Worm (Caenorhabditis elegans) whole organism, late embryonic: ENCODE results near the gene dnj-25.

Source experiments
- C08G9.2 ChIP-seq: sonication (generic microtip); optimal IDR thresholded peaks from 2 replicates; lab custom pipeline; 2016; ENCODE audit warnings: mild to moderate bottlenecking, missing genetic modification characterization, moderate library complexity, missing compliant biosample characterization
- F13H6.1 ChIP-seq: sonication (generic microtip); optimal IDR thresholded peaks from 2 replicates; lab custom pipeline; 2016; ENCODE audit warnings: missing genetic modification characterization, missing compliant biosample characterization
- K02D7.2 ChIP-seq: sonication (generic microtip); optimal IDR thresholded peaks from 2 replicates; lab custom pipeline; 2017; ENCODE audit warnings: mild to moderate bottlenecking, missing genetic modification characterization, missing compliant biosample characterization
- K09A11.1 ChIP-seq: sonication (generic microtip); optimal IDR thresholded peaks from 2 replicates; lab custom pipeline; 2017; ENCODE audit warnings: antibody characterized with exemption, mild to moderate bottlenecking, missing genetic modification characterization, missing compliant biosample characterization; ENCODE audit not compliant: insufficient read depth
- ceh-14 ChIP-seq: sonication (generic microtip); optimal IDR thresholded peaks from 2 replicates; lab custom pipeline; 2016; ENCODE audit warnings: missing genotype, missing genetic modification characterization, missing compliant biosample characterization
- ceh-18 ChIP-seq: sonication (generic microtip); optimal IDR thresholded peaks from 2 replicates; lab custom pipeline; 2016; ENCODE audit warnings: missing genetic modification characterization, missing compliant biosample characterization
- ceh-19 ChIP-seq: fragments of 200-800 bp; sonication (Bioruptor generic); optimal IDR thresholded peaks from 2 replicates; lab custom pipeline; 2018; ENCODE audit warnings: mild to moderate bottlenecking, missing genetic modification characterization, missing compliant biosample characterization
- ceh-31 ChIP-seq: sonication (generic microtip); optimal IDR thresholded peaks from 2 replicates; lab custom pipeline; 2016; ENCODE audit warnings: missing genetic modification characterization, missing compliant biosample characterization
- ceh-34 ChIP-seq: sonication (generic microtip); optimal IDR thresholded peaks from 2 replicates; lab custom pipeline; 2016; ENCODE audit warnings: mild to moderate bottlenecking, missing genetic modification characterization, missing compliant biosample characterization
- ceh-9 ChIP-seq: sonication (generic microtip); optimal IDR thresholded peaks from 2 replicates; lab custom pipeline; 2016; ENCODE audit warnings: mild to moderate bottlenecking, missing genetic modification characterization, inconsistent platforms, missing compliant biosample characterization
- che-1 ChIP-seq: sonication (generic microtip); optimal IDR thresholded peaks from 2 replicates; lab custom pipeline; 2016; ENCODE audit warnings: mild to moderate bottlenecking, missing genetic modification characterization, missing compliant biosample characterization
- dmd-4 ChIP-seq: sonication (generic microtip); optimal IDR thresholded peaks from 2 replicates; lab custom pipeline; 2016; ENCODE audit warnings: borderline replicate concordance, missing genetic modification characterization, missing compliant biosample characterization
- elt-2 ChIP-seq: sonication (generic microtip); optimal IDR thresholded peaks from 2 replicates; lab custom pipeline; 2016; ENCODE audit warnings: missing genetic modification reagents, missing genetic modification characterization, missing compliant biosample characterization
- fkh-6 ChIP-seq: sonication (generic microtip); optimal IDR thresholded peaks from 2 replicates; lab custom pipeline; 2016; ENCODE audit warnings: missing genetic modification characterization, missing compliant biosample characterization
- hlh-30 ChIP-seq: sonication (generic microtip); optimal IDR thresholded peaks from 2 replicates; lab custom pipeline; 2017; ENCODE audit warnings: antibody characterized with exemption, missing genetic modification characterization, missing compliant biosample characterization; ENCODE audit not compliant: insufficient read depth
- hlh-6 ChIP-seq: sonication (generic microtip); optimal IDR thresholded peaks from 2 replicates; lab custom pipeline; 2016; ENCODE audit warnings: missing genotype, missing genetic modification characterization, missing compliant biosample characterization
- hlh-8 ChIP-seq: sonication (generic microtip); optimal IDR thresholded peaks from 2 replicates; lab custom pipeline; 2016; ENCODE audit warnings: missing genotype, missing genetic modification characterization, missing compliant biosample characterization
- lin-11 ChIP-seq: fragments of 200-800 bp; sonication (Bioruptor generic); optimal IDR thresholded peaks from 2 replicates; lab custom pipeline; 2018; ENCODE audit warnings: mild to moderate bottlenecking, missing genetic modification characterization, missing compliant biosample characterization
- mec-3 ChIP-seq: sonication (generic microtip); optimal IDR thresholded peaks from 2 replicates; lab custom pipeline; 2016; ENCODE audit warnings: borderline replicate concordance, missing genetic modification characterization, missing compliant biosample characterization
- nfya-1 ChIP-seq: sonication (generic microtip); optimal IDR thresholded peaks from 2 replicates; lab custom pipeline; 2017; ENCODE audit warnings: missing genetic modification characterization, mild to moderate bottlenecking, missing compliant biosample characterization, antibody characterized with exemption, moderate library complexity
- nhr-11 ChIP-seq: fragments of 150-350 bp; optimal IDR thresholded peaks from 2 replicates; lab custom pipeline; 2014; ENCODE audit warnings: missing biosample characterization, missing genetic modification characterization
- nhr-232 ChIP-seq: sonication (generic microtip); optimal IDR thresholded peaks from 2 replicates; lab custom pipeline; 2016; ENCODE audit warnings: missing genetic modification characterization, missing compliant biosample characterization
- odd-2 ChIP-seq: sonication (generic microtip); optimal IDR thresholded peaks from 2 replicates; lab custom pipeline; 2017; ENCODE audit warnings: antibody characterized with exemption, mild to moderate bottlenecking, missing genetic modification characterization, missing compliant biosample characterization
- pat-9 ChIP-seq: fragments of 200-800 bp; sonication (Bioruptor generic); optimal IDR thresholded peaks from 2 replicates; lab custom pipeline; 2018; ENCODE audit warnings: mild to moderate bottlenecking, missing genetic modification characterization, moderate library complexity, missing compliant biosample characterization
- pha-2 ChIP-seq: sonication (generic microtip); optimal IDR thresholded peaks from 2 replicates; lab custom pipeline; 2017; ENCODE audit warnings: mild to moderate bottlenecking, missing genetic modification characterization, missing compliant biosample characterization
- pqm-1 ChIP-seq: sonication (generic microtip); optimal IDR thresholded peaks from 2 replicates; lab custom pipeline; 2016; ENCODE audit warnings: missing genetic modification characterization, missing compliant biosample characterization
- rnt-1 ChIP-seq: sonication (generic microtip); optimal IDR thresholded peaks from 2 replicates; lab custom pipeline; 2016; ENCODE audit warnings: missing genetic modification characterization, missing compliant biosample characterization
- sdc-2 ChIP-seq: sonication (generic microtip); optimal IDR thresholded peaks from 2 replicates; lab custom pipeline; 2016; ENCODE audit warnings: missing genotype, missing genetic modification characterization, missing compliant biosample characterization
- syd-9 ChIP-seq: sonication (generic microtip); optimal IDR thresholded peaks from 2 replicates; lab custom pipeline; 2016; ENCODE audit warnings: mild to moderate bottlenecking, missing genetic modification characterization, moderate library complexity, missing compliant biosample characterization
- tbx-2 ChIP-seq: sonication (generic microtip); optimal IDR thresholded peaks from 2 replicates; lab custom pipeline; 2016; ENCODE audit warnings: missing genetic modification characterization, missing compliant biosample characterization
- tbx-7 ChIP-seq: sonication (generic microtip); optimal IDR thresholded peaks from 2 replicates; lab custom pipeline; 2016; ENCODE audit warnings: missing genotype, missing genetic modification characterization, missing compliant biosample characterization
- unc-3 ChIP-seq, 2 experiments: fragments of 200-800 bp in 1 of 2; sonication (Bioruptor generic) in 1 of 2; sonication (generic microtip) in 1 of 2; conservative IDR thresholded peaks in 1 of 2; optimal IDR thresholded peaks in 1 of 2; 2 replicates each; pipeline versions ENCODE4 v1.3.6 to Lab custom; 2016 to 2022; ENCODE audit warnings: missing compliant biosample characterization in 2 of 2, missing genetic modification characterization in 2 of 2, missing genetic modification reagents in 1 of 2
- unc-42 ChIP-seq: sonication (generic microtip); optimal IDR thresholded peaks from 2 replicates; lab custom pipeline; 2016; ENCODE audit warnings: missing genotype, missing genetic modification characterization, missing compliant biosample characterization
- unc-55 ChIP-seq: sonication (generic microtip); optimal IDR thresholded peaks from 2 replicates; lab custom pipeline; 2017; ENCODE audit warnings: missing biosample characterization, missing genetic modification reagents, missing genetic modification characterization
- unc-86 ChIP-seq: sonication (generic microtip); optimal IDR thresholded peaks from 2 replicates; lab custom pipeline; 2016; ENCODE audit warnings: missing genetic modification characterization, missing compliant biosample characterization

The dnj-25 gene

ce11 chrV:20712318-20712993, 31.7 kb downstream of the dnj-25 start:
- peak; percentile 56 for TF ChIP-seq elt-2
- TF ChIP-seq lin-11, result no peak
- no peak for TF ChIP-seq F13H6.1 (tag; lab: Kevin White, UChicago)

ce11 chrV:20711733-20712132, 32.4 kb downstream of the dnj-25 start:
- TF ChIP-seq unc-42 (tag; lab: Kevin White, UChicago) (peak; percentile 78), ceh-18 (tag; lab: Kevin White, UChicago) (peak; percentile 92), K02D7.2 (tag; lab: Kevin White, UChicago) (no peak), rnt-1 (tag; lab: Kevin White, UChicago) (peak; percentile 33), hlh-8 (tag; lab: Kevin White, UChicago) (peak; percentile 92), ceh-34 (peak; percentile 30), nfya-1 (tag; lab: Kevin White, UChicago) (peak; percentile 60), ceh-31 (peak; percentile 80), tbx-2 (tag; lab: Kevin White, UChicago) (peak; percentile 28), pat-9 (peak; percentile 45), ceh-19 (GFP tag; lab: Kevin White, UChicago) (no peak), mec-3 (tag; lab: Kevin White, UChicago) (no peak), pha-2 (tag; lab: Kevin White, UChicago) (peak; percentile 25), unc-55 (GFP tag; lab: Kevin White, UChicago) (peak; percentile 85)

ce11 chrV:20710642-20711041, 33.5 kb downstream of the dnj-25 start:
- TF ChIP-seq rnt-1 (tag; lab: Kevin White, UChicago) (no peak), pat-9 (no peak), F13H6.1 (tag; lab: Kevin White, UChicago) (no peak), unc-86 (tag; lab: Kevin White, UChicago) (no peak), ceh-9 (tag; lab: Kevin White, UChicago) (no peak), pqm-1 (tag; lab: Kevin White, UChicago) (no peak), hlh-6 (tag; lab: Kevin White, UChicago) (no peak), tbx-7 (tag; lab: Kevin White, UChicago) (no peak), C08G9.2 (no peak), odd-2 (tag; lab: Kevin White, UChicago) (no peak), K09A11.1 (tag; lab: Kevin White, UChicago) (no peak), sdc-2 (tag; lab: Kevin White, UChicago) (no peak), syd-9 (tag; lab: Kevin White, UChicago) (no peak), dmd-4 (tag; lab: Kevin White, UChicago) (no peak)
- TF ChIP-seq, all 69 proteins: peak for 0

DNA sequence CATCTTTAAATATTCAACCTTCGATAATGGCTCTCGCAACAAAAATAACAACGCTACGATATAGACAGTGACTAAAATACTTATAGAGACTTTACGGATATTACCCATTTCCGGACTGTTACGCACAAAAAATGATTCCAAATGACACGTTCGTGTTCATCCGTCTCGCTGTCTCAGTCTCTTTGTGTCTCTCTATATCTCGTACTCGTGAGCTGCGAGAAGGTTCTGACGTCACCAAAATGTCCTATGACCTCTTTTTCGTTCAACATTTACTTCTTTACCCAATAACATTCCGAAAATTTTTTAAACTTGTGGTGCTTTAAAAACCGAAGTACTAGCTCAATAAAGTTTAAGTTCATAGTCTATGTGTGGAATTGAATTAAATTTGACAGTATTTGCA, 34.0 kb downstream of the dnj-25 start:
- TF ChIP-seq pqm-1 (tag; lab: Kevin White, UChicago) (no peak), hlh-30 (tag; lab: Kevin White, UChicago) (peak; percentile 85)

DNA sequence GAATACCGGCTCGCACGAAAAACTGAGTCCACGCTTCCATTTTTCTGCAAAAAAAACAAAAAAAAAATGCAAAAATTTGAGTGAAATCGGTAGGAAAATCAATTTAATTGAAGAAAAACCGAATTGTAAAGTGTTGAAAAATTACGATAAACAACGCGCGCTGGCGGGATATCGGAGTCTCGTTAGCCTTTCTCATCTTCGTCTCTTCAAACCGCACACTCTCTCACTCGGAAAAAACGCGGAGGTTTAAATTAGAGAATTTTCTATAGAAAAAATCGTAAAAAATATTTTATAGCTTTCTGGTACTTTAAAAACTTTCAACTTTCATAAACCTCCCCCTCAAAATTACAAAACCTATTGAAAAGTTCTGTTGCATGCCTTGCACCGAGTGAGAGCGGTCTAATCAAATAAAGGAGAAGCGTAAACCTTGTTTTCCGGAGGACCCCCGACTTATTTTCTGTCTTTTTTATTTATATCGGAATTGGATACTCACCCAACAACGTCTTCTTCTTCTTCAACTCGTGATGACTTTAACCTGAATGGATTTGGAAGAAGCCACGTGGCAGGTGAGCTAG, 40.1 kb downstream of the dnj-25 start, which contains the start of the genes F53F8.5 and F53F8.6:
TSS of gene F53F8.5 (minus strand) at position 52 of the 575 bp plus-strand sequence.
TSS of gene F53F8.6 (plus strand) at position 230 of the 575 bp plus-strand sequence.
- TF ChIP-seq unc-55 (GFP tag; lab: Kevin White, UChicago) (no peak), ceh-31 (peak; percentile 0), nfya-1 (tag; lab: Kevin White, UChicago) (peak; percentile 15), hlh-30 (tag; lab: Kevin White, UChicago) (no peak), syd-9 (tag; lab: Kevin White, UChicago) (no peak), unc-3 (GFP tag; conservative IDR thresholded peaks at IDR 0.05; lab: Robert Waterston, UW) (no peak), unc-3 (tag; optimal IDR thresholded peaks at IDR 0.05; lab: Kevin White, UChicago) (no peak), tbx-2 (tag; lab: Kevin White, UChicago) (no peak), K02D7.2 (tag; lab: Kevin White, UChicago) (no peak), nhr-232 (tag; lab: Kevin White, UChicago) (no peak), rnt-1 (tag; lab: Kevin White, UChicago) (no peak), che-1 (tag; lab: Kevin White, UChicago) (no peak), unc-42 (tag; lab: Kevin White, UChicago) (peak; percentile 85), nhr-11 (no peak), ceh-14 (no peak), fkh-6 (tag; lab: Kevin White, UChicago) (no peak)
